Fruit fly (Drosophila melanogaster): ENCODE data around the gene CG12645.
A peak's percentile ranks its signal among the peaks of the same experiment; 100 is the strongest.

Gene CG12645

DNA sequence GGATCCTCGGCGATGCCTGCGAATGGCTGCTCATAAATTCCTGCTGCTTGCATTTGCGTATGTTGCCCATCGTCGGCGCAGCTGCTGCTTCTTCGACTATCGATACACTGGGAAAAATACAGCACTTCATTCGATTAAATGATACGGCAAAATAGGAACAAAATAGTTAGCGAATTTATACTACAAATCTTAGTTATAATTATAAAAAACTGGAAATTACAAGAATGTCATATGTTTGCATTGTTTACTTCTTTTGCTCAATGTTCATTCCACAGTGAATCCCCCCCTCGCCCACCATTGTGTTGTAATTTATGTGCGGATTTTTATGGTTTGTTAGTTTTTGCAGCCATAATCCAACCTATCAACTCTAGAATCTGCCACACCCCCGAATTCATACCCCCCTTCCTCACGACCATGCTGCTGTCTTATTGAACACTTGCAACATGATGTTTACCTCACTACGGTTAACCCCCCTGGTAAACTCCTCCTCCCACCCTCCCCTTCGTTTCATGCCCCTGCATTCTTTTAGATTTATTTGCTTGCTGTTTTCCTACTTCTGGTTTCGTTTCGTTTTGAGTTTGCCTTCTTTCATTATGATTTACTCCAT lies 47.6 kb upstream of the CG12645 start (continued):
- peak; percentile 72 for TF ChIP-seq pdm3 (GFP tag; optimal IDR thresholded peaks at IDR 0.05)
- peak; percentile 17 for TF ChIP-seq Smox (GFP tag; optimal IDR thresholded peaks at IDR 0.05)
- TF ChIP-seq CG11902 (GFP tag; optimal IDR thresholded peaks at IDR 0.05) = peak; percentile 6
- TF ChIP-seq CG4318 (GFP tag; optimal IDR thresholded peaks at IDR 0.05) = peak; percentile 40
- peak; percentile 52 for TF ChIP-seq net (GFP tag; optimal IDR thresholded peaks at IDR 0.05)
- peak; percentile 75 for TF ChIP-seq Ets96B (tag; optimal IDR thresholded peaks at IDR 0.05)
- TF ChIP-seq CG10631 (GFP tag; optimal IDR thresholded peaks at IDR 0.05) = peak; percentile 75
- peak; percentile 62 for TF ChIP-seq fd59A (GFP tag; optimal IDR thresholded peaks at IDR 0.05)
- peak; percentile 41 for TF ChIP-seq CG6792 (GFP tag; optimal IDR thresholded peaks at IDR 0.05)
- TF ChIP-seq dsx (GFP tag; optimal IDR thresholded peaks at IDR 0.05; ENCODE audit: poor library complexity, severe bottlenecking) = peak; percentile 56
- TF ChIP-seq CG3919 (GFP tag; optimal IDR thresholded peaks at IDR 0.05) = peak; percentile 75
- TF ChIP-seq CG6808 (GFP tag; optimal IDR thresholded peaks at IDR 0.05) = peak; percentile 63
- TF ChIP-seq Eip93F (GFP tag; optimal IDR thresholded peaks at IDR 0.05) = no peak
- TF ChIP-seq achi (GFP tag; optimal IDR thresholded peaks at IDR 0.05) = peak; percentile 70
- no peak for TF ChIP-seq Sox15 (GFP tag; optimal IDR thresholded peaks at IDR 0.05)
- no peak for TF ChIP-seq CG6854 (GFP tag; optimal IDR thresholded peaks at IDR 0.05)
- peak; percentile 50 for TF ChIP-seq CG34406 (GFP tag; optimal IDR thresholded peaks at IDR 0.05)

DNA sequence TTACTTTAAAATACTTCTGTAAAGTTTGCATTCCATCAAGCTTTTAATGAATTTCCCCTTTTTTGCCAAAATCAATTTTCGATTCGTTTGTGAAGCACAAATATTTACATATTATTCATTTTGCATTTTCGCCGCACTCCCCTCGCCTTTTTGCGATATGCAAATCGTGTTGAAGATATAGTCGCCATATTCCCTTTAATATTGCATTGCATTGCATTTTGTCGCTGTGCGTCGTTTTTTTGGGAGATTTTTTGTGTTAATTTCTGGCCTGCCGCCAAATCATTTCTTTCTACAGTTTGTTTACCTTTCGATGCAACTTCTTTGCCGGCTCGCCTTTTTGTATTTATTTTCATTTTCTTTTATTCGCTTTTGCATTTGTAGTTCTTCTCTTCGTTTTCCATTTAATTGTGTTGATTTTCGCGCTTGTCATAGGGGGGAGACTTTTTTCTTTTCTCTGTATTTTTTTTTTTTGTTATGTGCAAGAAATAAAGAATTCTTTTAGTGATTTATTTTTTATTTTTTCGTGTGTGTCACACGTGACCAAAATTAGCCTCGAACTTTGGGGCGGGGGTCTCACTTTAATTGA lies 46.8 kb upstream of the CG12645 start:
- TF ChIP-seq Met (GFP tag; optimal IDR thresholded peaks at IDR 0.05) = no peak
- TF ChIP-seq CG16779 (tag; optimal IDR thresholded peaks at IDR 0.05) = no peak
- TF ChIP-seq net (GFP tag; optimal IDR thresholded peaks at IDR 0.05) = peak; percentile 8
- TF ChIP-seq Eip78C (GFP tag) = peak; percentile 53
- TF ChIP-seq Lpt (GFP tag; optimal IDR thresholded peaks at IDR 0.05) = no peak
- no peak for TF ChIP-seq pdm3 (GFP tag; optimal IDR thresholded peaks at IDR 0.05)
- TF ChIP-seq CG11762 (GFP tag; optimal IDR thresholded peaks at IDR 0.05; ENCODE audit: insufficient read depth) = no peak
- TF ChIP-seq cyc (GFP tag; optimal IDR thresholded peaks at IDR 0.05) = no peak
- no peak for TF ChIP-seq CG6854 (GFP tag; optimal IDR thresholded peaks at IDR 0.05)
- TF ChIP-seq eg (GFP tag; IDR thresholded peaks at IDR 0.05) = peak; percentile 88
- TF ChIP-seq salr (GFP tag; optimal IDR thresholded peaks at IDR 0.05) = peak in 1 of 2 experiments; percentile 43
- TF ChIP-seq CG11294 (GFP tag; IDR thresholded peaks at IDR 0.05) = no peak
- TF ChIP-seq CG31627 (GFP tag; optimal IDR thresholded peaks at IDR 0.05) = no peak
- TF ChIP-seq CG8119 (GFP tag; IDR thresholded peaks at IDR 0.05) = peak; percentile 67
- peak; percentile 71 for TF ChIP-seq CG6276 (GFP tag; optimal IDR thresholded peaks at IDR 0.05)
- peak; percentile 60 for TF ChIP-seq CG15336 (GFP tag; IDR thresholded peaks at IDR 0.05)
- TF ChIP-seq CG10669 (GFP tag; optimal IDR thresholded peaks at IDR 0.05) = no peak
- no peak for TF ChIP-seq CG3919 (GFP tag; optimal IDR thresholded peaks at IDR 0.05)
- TF ChIP-seq Eip93F (GFP tag; optimal IDR thresholded peaks at IDR 0.05) = no peak
- TF ChIP-seq OdsH (GFP tag; optimal IDR thresholded peaks at IDR 0.05) = no peak
- TF ChIP-seq Hr38 (GFP tag; optimal IDR thresholded peaks at IDR 0.05) = no peak
- TF ChIP-seq Ets21C (GFP tag; optimal IDR thresholded peaks at IDR 0.05) = no peak
- no peak for TF ChIP-seq Sox102F (GFP tag; optimal IDR thresholded peaks at IDR 0.05)
- no peak for TF ChIP-seq svp (GFP tag)
- no peak for TF ChIP-seq CG3032 (tag; optimal IDR thresholded peaks at IDR 0.05)
- no peak for TF ChIP-seq CG4318 (GFP tag; optimal IDR thresholded peaks at IDR 0.05)
- no peak for TF ChIP-seq CG9139 (GFP tag; optimal IDR thresholded peaks at IDR 0.05)
- no peak for TF ChIP-seq fkh (GFP tag; optimal IDR thresholded peaks at IDR 0.05)
- TF ChIP-seq achi (GFP tag; optimal IDR thresholded peaks at IDR 0.05) = no peak
- TF ChIP-seq CG11902 (GFP tag; optimal IDR thresholded peaks at IDR 0.05) = no peak
- TF ChIP-seq Gug (GFP tag; IDR thresholded peaks at IDR 0.05) = peak; percentile 44
- TF ChIP-seq CG10631 (GFP tag; optimal IDR thresholded peaks at IDR 0.05) = no peak
- TF ChIP-seq Sox14 (GFP tag; optimal IDR thresholded peaks at IDR 0.05) = no peak
- TF ChIP-seq dac (GFP tag; optimal IDR thresholded peaks at IDR 0.05) = no peak
- no peak for TF ChIP-seq CG1621 (tag; optimal IDR thresholded peaks at IDR 0.05)
- no peak for TF ChIP-seq CG6792 (GFP tag; optimal IDR thresholded peaks at IDR 0.05)
- no peak for TF ChIP-seq CG8319 (GFP tag; optimal IDR thresholded peaks at IDR 0.05)
- TF ChIP-seq CG34406 (GFP tag; optimal IDR thresholded peaks at IDR 0.05) = no peak
- no peak for TF ChIP-seq topi (GFP tag; optimal IDR thresholded peaks at IDR 0.05)
- no peak for TF ChIP-seq CG6808 (GFP tag; optimal IDR thresholded peaks at IDR 0.05)
- TF ChIP-seq CG7368 (GFP tag; optimal IDR thresholded peaks at IDR 0.05) = no peak
- no peak for TF ChIP-seq esn (GFP tag; optimal IDR thresholded peaks at IDR 0.05)
- TF ChIP-seq dsx (GFP tag; optimal IDR thresholded peaks at IDR 0.05; ENCODE audit: poor library complexity, severe bottlenecking) = no peak
